Worm (Caenorhabditis elegans) whole organism, mixed stage, embryonic: ENCODE results near the gene W03F9.11.

Source experiments
- ces-1 ChIP-seq: fragments of 150-350 bp; optimal IDR thresholded peaks from 2 replicates; lab custom pipeline; 2014; ENCODE audit warnings: missing biosample characterization, missing genetic modification reagents, missing genetic modification characterization
- elt-3 ChIP-seq: fragments of 150-350 bp; optimal IDR thresholded peaks from 2 replicates; lab custom pipeline; 2014; ENCODE audit warnings: missing biosample characterization, missing genetic modification characterization
- lin-13 ChIP-seq: fragments of 150-350 bp; optimal IDR thresholded peaks from 2 replicates; lab custom pipeline; 2014; ENCODE audit warnings: missing biosample characterization, missing genetic modification characterization
- lsy-2 ChIP-seq: fragments of 150-350 bp; optimal IDR thresholded peaks from 2 replicates; lab custom pipeline; 2014; ENCODE audit warnings: missing biosample characterization, missing genetic modification characterization
- mep-1 ChIP-seq: fragments of 150-350 bp; optimal IDR thresholded peaks from 2 replicates; lab custom pipeline; 2017; ENCODE audit warnings: missing biosample characterization, missing genetic modification reagents, missing genetic modification characterization, inconsistent platforms
- pha-4 ChIP-seq: fragments of 150-350 bp; optimal IDR thresholded peaks from 2 replicates; lab custom pipeline; 2018; ENCODE audit warnings: missing biosample characterization, missing genetic modification reagents, missing genetic modification characterization
- unc-62 ChIP-seq: fragments of 150-350 bp; optimal IDR thresholded peaks from 2 replicates; lab custom pipeline; 2014; ENCODE audit warnings: missing biosample characterization, missing genetic modification reagents, missing genetic modification characterization

ce11 chrV:141257-141656 is at the start of gene W03F9.11:
- TF ChIP-seq ces-1 (GFP tag; lab: Kevin White, UChicago), result no peak
- no peak for TF ChIP-seq lsy-2
- TF ChIP-seq unc-62 (GFP tag; lab: Kevin White, UChicago), result no peak
- no peak for TF ChIP-seq elt-3 (tag; lab: Kevin White, UChicago)
- no peak for TF ChIP-seq mep-1
- no peak for TF ChIP-seq pha-4 (tag; lab: Kevin White, UChicago)
- TF ChIP-seq lin-13, result no peak
